Worm (Caenorhabditis elegans) whole organism, late embryonic: ENCODE results near the gene maoc-1.

ENCODE experiments used
- C08G9.2 ChIP-seq: sonication (generic microtip); optimal IDR thresholded peaks from 2 replicates; lab custom pipeline; 2016; ENCODE audit warnings: mild to moderate bottlenecking, missing genetic modification characterization, moderate library complexity, missing compliant biosample characterization
- C38D4.7 ChIP-seq: fragments of 200-800 bp; sonication (Bioruptor generic); optimal IDR thresholded peaks from 2 replicates; lab custom pipeline; 2018; ENCODE audit warnings: mild to moderate bottlenecking, missing genetic modification characterization, moderate library complexity, missing compliant biosample characterization
- F13H6.1 ChIP-seq: sonication (generic microtip); optimal IDR thresholded peaks from 2 replicates; lab custom pipeline; 2016; ENCODE audit warnings: missing genetic modification characterization, missing compliant biosample characterization
- K02D7.2 ChIP-seq: sonication (generic microtip); optimal IDR thresholded peaks from 2 replicates; lab custom pipeline; 2017; ENCODE audit warnings: mild to moderate bottlenecking, missing genetic modification characterization, missing compliant biosample characterization
- K09A11.1 ChIP-seq: sonication (generic microtip); optimal IDR thresholded peaks from 2 replicates; lab custom pipeline; 2017; ENCODE audit warnings: antibody characterized with exemption, mild to moderate bottlenecking, missing genetic modification characterization, missing compliant biosample characterization; ENCODE audit not compliant: insufficient read depth
- T23F11.4 ChIP-seq: fragments of 200-800 bp; sonication (Bioruptor generic); optimal IDR thresholded peaks from 2 replicates; lab custom pipeline; 2018; ENCODE audit warnings: mild to moderate bottlenecking, missing genetic modification characterization, missing compliant biosample characterization
- Y22D7AL.16 ChIP-seq: sonication (generic microtip); optimal IDR thresholded peaks from 2 replicates; lab custom pipeline; 2016; ENCODE audit warnings: missing genetic modification characterization, missing compliant biosample characterization
- ahr-1 ChIP-seq: sonication (generic microtip); optimal IDR thresholded peaks from 2 replicates; lab custom pipeline; 2016; ENCODE audit warnings: missing genetic modification characterization, missing compliant biosample characterization
- ceh-14 ChIP-seq: sonication (generic microtip); optimal IDR thresholded peaks from 2 replicates; lab custom pipeline; 2016; ENCODE audit warnings: missing genotype, missing genetic modification characterization, missing compliant biosample characterization
- ceh-18 ChIP-seq: sonication (generic microtip); optimal IDR thresholded peaks from 2 replicates; lab custom pipeline; 2016; ENCODE audit warnings: missing genetic modification characterization, missing compliant biosample characterization
- ceh-19 ChIP-seq: fragments of 200-800 bp; sonication (Bioruptor generic); optimal IDR thresholded peaks from 2 replicates; lab custom pipeline; 2018; ENCODE audit warnings: mild to moderate bottlenecking, missing genetic modification characterization, missing compliant biosample characterization
- ceh-24 ChIP-seq: sonication (generic microtip); optimal IDR thresholded peaks from 2 replicates; lab custom pipeline; 2016; ENCODE audit warnings: mild to moderate bottlenecking, missing genetic modification characterization, missing compliant biosample characterization
- ceh-30 ChIP-seq: fragments of 150-350 bp; optimal IDR thresholded peaks from 2 replicates; lab custom pipeline; 2014; ENCODE audit warnings: missing biosample characterization, missing genetic modification characterization
- ceh-34 ChIP-seq: sonication (generic microtip); optimal IDR thresholded peaks from 2 replicates; lab custom pipeline; 2016; ENCODE audit warnings: mild to moderate bottlenecking, missing genetic modification characterization, missing compliant biosample characterization
- ceh-6 ChIP-seq: fragments of 200-800 bp; sonication (Bioruptor generic); optimal IDR thresholded peaks from 2 replicates; lab custom pipeline; 2018; ENCODE audit warnings: mild to moderate bottlenecking, missing genetic modification characterization, missing compliant biosample characterization
- che-1 ChIP-seq: sonication (generic microtip); optimal IDR thresholded peaks from 2 replicates; lab custom pipeline; 2016; ENCODE audit warnings: mild to moderate bottlenecking, missing genetic modification characterization, missing compliant biosample characterization
- dve-1 ChIP-seq: sonication (generic microtip); optimal IDR thresholded peaks from 2 replicates; lab custom pipeline; 2017; ENCODE audit warnings: antibody characterized with exemption, mild to moderate bottlenecking, missing genetic modification characterization, missing compliant biosample characterization
- elt-4 ChIP-seq: sonication (generic microtip); optimal IDR thresholded peaks from 2 replicates; lab custom pipeline; 2016; ENCODE audit warnings: missing genetic modification characterization, missing compliant biosample characterization
- fkh-10 ChIP-seq: fragments of 150-350 bp; optimal IDR thresholded peaks from 2 replicates; lab custom pipeline; 2014; ENCODE audit warnings: missing biosample characterization, missing genetic modification reagents, missing genetic modification characterization
- fkh-6 ChIP-seq: sonication (generic microtip); optimal IDR thresholded peaks from 2 replicates; lab custom pipeline; 2016; ENCODE audit warnings: missing genetic modification characterization, missing compliant biosample characterization
- hlh-13 ChIP-seq: fragments of 200-800 bp; sonication (Bioruptor generic); optimal IDR thresholded peaks from 2 replicates; lab custom pipeline; 2018; ENCODE audit warnings: mild to moderate bottlenecking, missing genetic modification characterization, missing compliant biosample characterization
- hlh-15 ChIP-seq: sonication (generic microtip); optimal IDR thresholded peaks from 2 replicates; lab custom pipeline; 2016; ENCODE audit warnings: missing genetic modification characterization, missing compliant biosample characterization
- hlh-30 ChIP-seq: sonication (generic microtip); optimal IDR thresholded peaks from 2 replicates; lab custom pipeline; 2017; ENCODE audit warnings: antibody characterized with exemption, missing genetic modification characterization, missing compliant biosample characterization; ENCODE audit not compliant: insufficient read depth
- hlh-6 ChIP-seq: sonication (generic microtip); optimal IDR thresholded peaks from 2 replicates; lab custom pipeline; 2016; ENCODE audit warnings: missing genotype, missing genetic modification characterization, missing compliant biosample characterization
- nfya-1 ChIP-seq: sonication (generic microtip); optimal IDR thresholded peaks from 2 replicates; lab custom pipeline; 2017; ENCODE audit warnings: missing genetic modification characterization, mild to moderate bottlenecking, missing compliant biosample characterization, antibody characterized with exemption, moderate library complexity
- nhr-11 ChIP-seq: fragments of 150-350 bp; optimal IDR thresholded peaks from 2 replicates; lab custom pipeline; 2014; ENCODE audit warnings: missing biosample characterization, missing genetic modification characterization
- nhr-232 ChIP-seq: sonication (generic microtip); optimal IDR thresholded peaks from 2 replicates; lab custom pipeline; 2016; ENCODE audit warnings: missing genetic modification characterization, missing compliant biosample characterization
- odd-2 ChIP-seq: sonication (generic microtip); optimal IDR thresholded peaks from 2 replicates; lab custom pipeline; 2017; ENCODE audit warnings: antibody characterized with exemption, mild to moderate bottlenecking, missing genetic modification characterization, missing compliant biosample characterization
- pag-3 ChIP-seq: sonication (generic microtip); optimal IDR thresholded peaks from 2 replicates; lab custom pipeline; 2016; ENCODE audit warnings: missing compliant biosample characterization, missing genetic modification characterization, borderline replicate concordance
- pat-9 ChIP-seq: fragments of 200-800 bp; sonication (Bioruptor generic); optimal IDR thresholded peaks from 2 replicates; lab custom pipeline; 2018; ENCODE audit warnings: mild to moderate bottlenecking, missing genetic modification characterization, moderate library complexity, missing compliant biosample characterization
- pha-4 ChIP-seq: fragments of 150-350 bp; optimal IDR thresholded peaks from 2 replicates; lab custom pipeline; 2018; ENCODE audit warnings: missing biosample characterization, missing genetic modification reagents, missing genetic modification characterization
- ref-2 ChIP-seq: sonication (generic microtip); optimal IDR thresholded peaks from 2 replicates; lab custom pipeline; 2016; ENCODE audit warnings: missing genetic modification characterization, missing compliant biosample characterization
- rnt-1 ChIP-seq: sonication (generic microtip); optimal IDR thresholded peaks from 2 replicates; lab custom pipeline; 2016; ENCODE audit warnings: missing genetic modification characterization, missing compliant biosample characterization
- sdc-2 ChIP-seq: sonication (generic microtip); optimal IDR thresholded peaks from 2 replicates; lab custom pipeline; 2016; ENCODE audit warnings: missing genotype, missing genetic modification characterization, missing compliant biosample characterization
- tbx-7 ChIP-seq: sonication (generic microtip); optimal IDR thresholded peaks from 2 replicates; lab custom pipeline; 2016; ENCODE audit warnings: missing genotype, missing genetic modification characterization, missing compliant biosample characterization
- ttx-3 ChIP-seq: sonication (generic microtip); optimal IDR thresholded peaks from 2 replicates; lab custom pipeline; 2016; ENCODE audit warnings: missing genetic modification reagents, missing genetic modification characterization, missing compliant biosample characterization
- unc-42 ChIP-seq: sonication (generic microtip); optimal IDR thresholded peaks from 2 replicates; lab custom pipeline; 2016; ENCODE audit warnings: missing genotype, missing genetic modification characterization, missing compliant biosample characterization
- unc-55 ChIP-seq: sonication (generic microtip); optimal IDR thresholded peaks from 2 replicates; lab custom pipeline; 2017; ENCODE audit warnings: missing biosample characterization, missing genetic modification reagents, missing genetic modification characterization
- unc-86 ChIP-seq: sonication (generic microtip); optimal IDR thresholded peaks from 2 replicates; lab custom pipeline; 2016; ENCODE audit warnings: missing genetic modification characterization, missing compliant biosample characterization
- zip-5 ChIP-seq: sonication (generic microtip); optimal IDR thresholded peaks from 2 replicates; lab custom pipeline; 2016; ENCODE audit warnings: missing genetic modification characterization, missing compliant biosample characterization

The maoc-1 gene

DNA sequence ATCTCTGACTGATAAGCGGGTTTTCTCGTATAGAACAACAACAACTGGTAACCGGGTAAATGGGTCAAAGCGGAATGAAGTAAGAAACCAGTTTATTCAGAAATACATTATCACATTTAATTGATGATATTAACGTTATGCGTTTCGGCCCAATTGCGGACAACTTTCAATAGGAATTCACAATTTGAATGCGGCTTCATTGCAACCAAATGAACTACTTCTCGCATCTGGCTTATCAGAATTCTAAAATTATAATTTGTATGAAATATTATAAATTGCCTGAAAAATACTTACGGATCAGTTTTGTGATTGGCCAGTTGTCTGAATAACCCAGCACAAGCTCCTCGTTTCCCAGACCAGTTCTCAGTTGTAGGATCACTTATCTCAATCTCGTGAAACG, 27.4 kb upstream of the maoc-1 start, which contains the start of gene col-36:
TSS of gene col-36 (minus strand) at position 101 of the 400 bp plus-strand sequence.
- no peak for TF ChIP-seq hlh-30 (tag; lab: Kevin White, UChicago)
- TF ChIP-seq F13H6.1 (tag; lab: Kevin White, UChicago) = no peak
- no peak for TF ChIP-seq pag-3 (tag; lab: Kevin White, UChicago)
- no peak for TF ChIP-seq unc-86 (tag; lab: Kevin White, UChicago)
- no peak for TF ChIP-seq nhr-232 (tag; lab: Kevin White, UChicago)
- no peak for TF ChIP-seq ref-2 (tag; lab: Kevin White, UChicago)
- no peak for TF ChIP-seq ceh-14 (tag; lab: Kevin White, UChicago)
- no peak for TF ChIP-seq unc-55
- TF ChIP-seq ceh-19 (GFP tag; lab: Kevin White, UChicago) = no peak
- TF ChIP-seq nhr-11 (tag; lab: Kevin White, UChicago) = no peak
- TF ChIP-seq hlh-15 (tag; lab: Kevin White, UChicago) = no peak
- no peak for TF ChIP-seq Y22D7AL.16 (tag; lab: Kevin White, UChicago)
- no peak for TF ChIP-seq rnt-1
- TF ChIP-seq K09A11.1 = no peak
- no peak for TF ChIP-seq che-1 (tag; lab: Kevin White, UChicago)
- TF ChIP-seq nfya-1 (tag; lab: Kevin White, UChicago) = no peak
- TF ChIP-seq zip-5 (tag; lab: Kevin White, UChicago) = no peak
- TF ChIP-seq ceh-24 (tag; lab: Kevin White, UChicago) = no peak
- TF ChIP-seq ceh-30 (tag; lab: Kevin White, UChicago) = no peak

DNA sequence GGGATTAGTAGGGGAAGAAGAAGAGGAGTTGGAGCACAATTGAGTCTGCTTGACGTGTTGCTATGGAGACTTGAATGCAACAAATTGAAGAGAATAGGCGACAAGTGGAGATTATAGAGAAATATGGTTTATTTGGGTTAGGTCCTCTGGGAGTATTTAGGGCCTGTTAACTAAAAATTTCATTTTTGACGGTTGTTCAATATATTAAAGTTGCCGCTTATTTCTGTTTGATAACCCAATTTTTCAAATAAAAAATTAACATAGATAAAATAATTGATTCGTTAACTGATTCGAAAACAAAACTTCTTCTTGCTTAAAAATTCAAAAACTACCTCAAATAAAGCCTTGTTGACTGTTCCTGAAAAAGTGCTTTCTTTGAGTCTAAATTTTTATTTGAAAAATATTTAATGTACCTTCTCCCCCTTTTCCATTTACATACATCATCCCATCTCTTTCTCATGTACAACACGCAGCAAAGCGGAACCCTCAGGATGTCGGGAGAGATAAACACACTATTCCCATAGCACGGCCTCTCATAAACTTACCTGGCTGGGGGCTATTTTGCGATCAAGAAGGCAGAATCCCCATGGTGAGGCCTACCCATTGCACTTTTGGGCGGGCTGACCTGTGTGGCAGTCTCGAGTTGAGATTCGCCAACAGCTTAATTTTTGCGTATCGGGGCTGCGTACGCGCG, 24.6 kb upstream of the maoc-1 start, which contains the start of gene dyf-13:
TSS of gene dyf-13 (minus strand) at position 51 of the 694 bp plus-strand sequence.
- TF ChIP-seq sdc-2 (tag; lab: Kevin White, UChicago) (no peak), ceh-18 (tag; lab: Kevin White, UChicago) (no peak), ceh-6 (no peak), ahr-1 (tag; lab: Kevin White, UChicago) (no peak), unc-42 (tag; lab: Kevin White, UChicago) (no peak), odd-2 (tag; lab: Kevin White, UChicago) (no peak), dve-1 (tag; lab: Kevin White, UChicago) (no peak), C38D4.7 (no peak), unc-55 (no peak), che-1 (tag; lab: Kevin White, UChicago) (no peak), K02D7.2 (no peak)
- TF ChIP-seq, all 69 proteins: peak for 0

- TF ChIP-seq fkh-10 (GFP tag; lab: Kevin White, UChicago) (no peak), sdc-2 (tag; lab: Kevin White, UChicago) (no peak), C08G9.2 (no peak), Y22D7AL.16 (tag; lab: Kevin White, UChicago) (no peak), hlh-30 (tag; lab: Kevin White, UChicago) (no peak), hlh-6 (no peak), pha-4 (tag; lab: Kevin White, UChicago) (no peak), ceh-34 (tag; lab: Kevin White, UChicago) (no peak), hlh-13 (GFP tag; lab: Kevin White, UChicago) (no peak), ttx-3 (tag; lab: Kevin White, UChicago) (no peak), tbx-7 (no peak), T23F11.4 (GFP tag; lab: Kevin White, UChicago) (no peak), elt-4 (tag; lab: Kevin White, UChicago) (no peak), F13H6.1 (tag; lab: Kevin White, UChicago) (no peak), pat-9 (tag; lab: Kevin White, UChicago) (no peak), C38D4.7 (no peak), nhr-11 (tag; lab: Kevin White, UChicago) (no peak), fkh-6 (tag; lab: Kevin White, UChicago) (no peak)
Observed at ce11 chrII:7174843-7175242, 21.2 kb upstream of the maoc-1 start, which contains the start of gene glc-4. Gene glc-4, minus strand, starts transcription at chrII:7174943.
